Worm (Caenorhabditis elegans) whole organism, late embryonic: Measurements from ENCODE around the gene dct-17.

ENCODE experiments used
- C08G9.2 ChIP-seq: sonication (generic microtip); optimal IDR thresholded peaks from 2 replicates; lab custom pipeline; 2016; ENCODE audit warnings: mild to moderate bottlenecking, missing genetic modification characterization, moderate library complexity, missing compliant biosample characterization
- F13H6.1 ChIP-seq: sonication (generic microtip); optimal IDR thresholded peaks from 2 replicates; lab custom pipeline; 2016; ENCODE audit warnings: missing genetic modification characterization, missing compliant biosample characterization
- T23F11.4 ChIP-seq: fragments of 200-800 bp; sonication (Bioruptor generic); optimal IDR thresholded peaks from 2 replicates; lab custom pipeline; 2018; ENCODE audit warnings: mild to moderate bottlenecking, missing genetic modification characterization, missing compliant biosample characterization
- Y22D7AL.16 ChIP-seq: sonication (generic microtip); optimal IDR thresholded peaks from 2 replicates; lab custom pipeline; 2016; ENCODE audit warnings: missing genetic modification characterization, missing compliant biosample characterization
- ahr-1 ChIP-seq: sonication (generic microtip); optimal IDR thresholded peaks from 2 replicates; lab custom pipeline; 2016; ENCODE audit warnings: missing genetic modification characterization, missing compliant biosample characterization
- ceh-18 ChIP-seq: sonication (generic microtip); optimal IDR thresholded peaks from 2 replicates; lab custom pipeline; 2016; ENCODE audit warnings: missing genetic modification characterization, missing compliant biosample characterization
- ceh-19 ChIP-seq: fragments of 200-800 bp; sonication (Bioruptor generic); optimal IDR thresholded peaks from 2 replicates; lab custom pipeline; 2018; ENCODE audit warnings: mild to moderate bottlenecking, missing genetic modification characterization, missing compliant biosample characterization
- ceh-2 ChIP-seq: sonication (generic microtip); optimal IDR thresholded peaks from 2 replicates; lab custom pipeline; 2016; ENCODE audit warnings: missing genotype, missing genetic modification characterization, missing compliant biosample characterization
- ceh-22 ChIP-seq: sonication (generic microtip); optimal IDR thresholded peaks from 2 replicates; lab custom pipeline; 2017; ENCODE audit warnings: missing biosample characterization, missing genetic modification characterization
- ceh-30 ChIP-seq: fragments of 150-350 bp; optimal IDR thresholded peaks from 2 replicates; lab custom pipeline; 2014; ENCODE audit warnings: missing biosample characterization, missing genetic modification characterization
- ceh-31 ChIP-seq: sonication (generic microtip); optimal IDR thresholded peaks from 2 replicates; lab custom pipeline; 2016; ENCODE audit warnings: missing genetic modification characterization, missing compliant biosample characterization
- ceh-34 ChIP-seq: sonication (generic microtip); optimal IDR thresholded peaks from 2 replicates; lab custom pipeline; 2016; ENCODE audit warnings: mild to moderate bottlenecking, missing genetic modification characterization, missing compliant biosample characterization
- ceh-45 ChIP-seq: fragments of 200-800 bp; sonication (Bioruptor generic); IDR thresholded peaks from 2 replicates; pipeline ENCODE4 v1.3.6; 2022; ENCODE audit warnings: missing genetic modification reagents, missing genetic modification characterization, missing compliant biosample characterization
- ceh-9 ChIP-seq: sonication (generic microtip); optimal IDR thresholded peaks from 2 replicates; lab custom pipeline; 2016; ENCODE audit warnings: mild to moderate bottlenecking, missing genetic modification characterization, inconsistent platforms, missing compliant biosample characterization
- che-1 ChIP-seq: sonication (generic microtip); optimal IDR thresholded peaks from 2 replicates; lab custom pipeline; 2016; ENCODE audit warnings: mild to moderate bottlenecking, missing genetic modification characterization, missing compliant biosample characterization
- elt-2 ChIP-seq: sonication (generic microtip); optimal IDR thresholded peaks from 2 replicates; lab custom pipeline; 2016; ENCODE audit warnings: missing genetic modification reagents, missing genetic modification characterization, missing compliant biosample characterization
- elt-4 ChIP-seq: sonication (generic microtip); optimal IDR thresholded peaks from 2 replicates; lab custom pipeline; 2016; ENCODE audit warnings: missing genetic modification characterization, missing compliant biosample characterization
- fax-1 ChIP-seq: sonication (generic microtip); optimal IDR thresholded peaks from 2 replicates; lab custom pipeline; 2016; ENCODE audit warnings: missing genotype, missing genetic modification characterization, missing compliant biosample characterization
- gmeb-2 ChIP-seq: sonication (generic microtip); optimal IDR thresholded peaks from 2 replicates; lab custom pipeline; 2016; ENCODE audit warnings: missing genetic modification characterization, inconsistent platforms, missing compliant biosample characterization
- hlh-13 ChIP-seq: fragments of 200-800 bp; sonication (Bioruptor generic); optimal IDR thresholded peaks from 2 replicates; lab custom pipeline; 2018; ENCODE audit warnings: mild to moderate bottlenecking, missing genetic modification characterization, missing compliant biosample characterization
- lim-6 ChIP-seq: sonication (generic microtip); optimal IDR thresholded peaks from 2 replicates; lab custom pipeline; 2016; ENCODE audit warnings: missing genetic modification characterization, missing compliant biosample characterization
- lin-11 ChIP-seq: fragments of 200-800 bp; sonication (Bioruptor generic); optimal IDR thresholded peaks from 2 replicates; lab custom pipeline; 2018; ENCODE audit warnings: mild to moderate bottlenecking, missing genetic modification characterization, missing compliant biosample characterization
- madf-2 ChIP-seq: sonication (generic microtip); optimal IDR thresholded peaks from 2 replicates; lab custom pipeline; 2017; ENCODE audit warnings: missing genetic modification characterization, missing compliant biosample characterization
- mec-3 ChIP-seq: sonication (generic microtip); optimal IDR thresholded peaks from 2 replicates; lab custom pipeline; 2016; ENCODE audit warnings: borderline replicate concordance, missing genetic modification characterization, missing compliant biosample characterization
- nhr-232 ChIP-seq: sonication (generic microtip); optimal IDR thresholded peaks from 2 replicates; lab custom pipeline; 2016; ENCODE audit warnings: missing genetic modification characterization, missing compliant biosample characterization
- npax-4 ChIP-seq: sonication (generic microtip); optimal IDR thresholded peaks from 2 replicates; lab custom pipeline; 2016; ENCODE audit warnings: missing genetic modification characterization, missing compliant biosample characterization
- pat-9 ChIP-seq: fragments of 200-800 bp; sonication (Bioruptor generic); optimal IDR thresholded peaks from 2 replicates; lab custom pipeline; 2018; ENCODE audit warnings: mild to moderate bottlenecking, missing genetic modification characterization, moderate library complexity, missing compliant biosample characterization
- sox-2 ChIP-seq: fragments of 200-800 bp; sonication (Bioruptor generic); IDR thresholded peaks from 2 replicates; pipeline ENCODE4 v1.3.6; 2022; ENCODE audit warnings: missing genetic modification reagents, missing genetic modification characterization, missing compliant biosample characterization
- sox-4 ChIP-seq: sonication (generic microtip); optimal IDR thresholded peaks from 2 replicates; lab custom pipeline; 2017; ENCODE audit warnings: mild to moderate bottlenecking, missing genetic modification characterization, inconsistent platforms, missing compliant biosample characterization
- tbx-2 ChIP-seq: sonication (generic microtip); optimal IDR thresholded peaks from 2 replicates; lab custom pipeline; 2016; ENCODE audit warnings: missing genetic modification characterization, missing compliant biosample characterization
- ttx-3 ChIP-seq: sonication (generic microtip); optimal IDR thresholded peaks from 2 replicates; lab custom pipeline; 2016; ENCODE audit warnings: missing genetic modification reagents, missing genetic modification characterization, missing compliant biosample characterization
- unc-3 ChIP-seq, 2 experiments: fragments of 200-800 bp in 1 of 2; sonication (Bioruptor generic) in 1 of 2; sonication (generic microtip) in 1 of 2; conservative IDR thresholded peaks in 1 of 2; optimal IDR thresholded peaks in 1 of 2; 2 replicates each; pipeline versions ENCODE4 v1.3.6 to Lab custom; 2016 to 2022; ENCODE audit warnings: missing compliant biosample characterization in 2 of 2, missing genetic modification characterization in 2 of 2, missing genetic modification reagents in 1 of 2
- unc-42 ChIP-seq: sonication (generic microtip); optimal IDR thresholded peaks from 2 replicates; lab custom pipeline; 2016; ENCODE audit warnings: missing genotype, missing genetic modification characterization, missing compliant biosample characterization
- zip-5 ChIP-seq: sonication (generic microtip); optimal IDR thresholded peaks from 2 replicates; lab custom pipeline; 2016; ENCODE audit warnings: missing genetic modification characterization, missing compliant biosample characterization

The dct-17 gene

ce11 chrV:13689592-13689991, 41.0 kb downstream of the dct-17 start, which contains the start of gene T01D3.1:
Gene T01D3.1, plus strand, starts transcription at chrV:13689892.
- TF ChIP-seq ceh-34 (tag; lab: Kevin White, UChicago): no peak
- TF ChIP-seq zip-5 (tag; lab: Kevin White, UChicago): no peak
- TF ChIP-seq T23F11.4 (GFP tag; lab: Kevin White, UChicago): no peak
- no peak for TF ChIP-seq che-1 (tag; lab: Kevin White, UChicago)
- TF ChIP-seq ttx-3 (tag; lab: Kevin White, UChicago): no peak
- no peak for TF ChIP-seq sox-4
- TF ChIP-seq fax-1 (tag; lab: Kevin White, UChicago): no peak
- no peak for TF ChIP-seq ceh-2 (tag; lab: Kevin White, UChicago)
- no peak for TF ChIP-seq pat-9 (tag; lab: Kevin White, UChicago)
- TF ChIP-seq tbx-2 (tag; lab: Kevin White, UChicago): no peak
- no peak for TF ChIP-seq lim-6 (tag; lab: Kevin White, UChicago)
- TF ChIP-seq sox-2 (GFP tag; lab: Robert Waterston, UW): no peak

- TF ChIP-seq sox-4: no peak
- peak; percentile 13 for TF ChIP-seq ceh-31 (tag; lab: Kevin White, UChicago)
- no peak for TF ChIP-seq ceh-22 (tag; lab: Kevin White, UChicago)
Measured at ce11 chrV:13687504-13687903, 43.1 kb downstream of the dct-17 start.

- TF ChIP-seq ceh-2 (tag; lab: Kevin White, UChicago): no peak
- peak; percentile 64 for TF ChIP-seq unc-42 (tag; lab: Kevin White, UChicago)
- TF ChIP-seq hlh-13 (GFP tag; lab: Kevin White, UChicago): no peak
- no peak for TF ChIP-seq T23F11.4 (GFP tag; lab: Kevin White, UChicago)
- no peak for TF ChIP-seq sox-2 (GFP tag; lab: Robert Waterston, UW)
- no peak for TF ChIP-seq Y22D7AL.16 (tag; lab: Kevin White, UChicago)
- TF ChIP-seq zip-5 (tag; lab: Kevin White, UChicago): no peak
- no peak for TF ChIP-seq che-1 (tag; lab: Kevin White, UChicago)
Measured at ce11 chrV:13686513-13686912, 44.1 kb downstream of the dct-17 start.

ce11 chrV:13681445-13681844, 49.1 kb downstream of the dct-17 start:
- peak; percentile 89 for TF ChIP-seq unc-42 (tag; lab: Kevin White, UChicago)
- no peak for TF ChIP-seq zip-5 (tag; lab: Kevin White, UChicago)

- TF ChIP-seq ceh-18 (no peak), ceh-45 (no peak), elt-4 (tag; lab: Kevin White, UChicago) (no peak), npax-4 (no peak), madf-2 (tag; lab: Kevin White, UChicago) (no peak), ttx-3 (tag; lab: Kevin White, UChicago) (no peak), gmeb-2 (tag; lab: Kevin White, UChicago) (no peak), elt-2 (tag; lab: Kevin White, UChicago) (no peak), lin-11 (no peak), F13H6.1 (tag; lab: Kevin White, UChicago) (no peak), C08G9.2 (tag; lab: Kevin White, UChicago) (no peak), unc-3 (GFP tag; conservative IDR thresholded peaks at IDR 0.05; lab: Robert Waterston, UW) (no peak), unc-3 (tag; optimal IDR thresholded peaks at IDR 0.05; lab: Kevin White, UChicago) (no peak), ceh-30 (tag; lab: Kevin White, UChicago) (no peak), mec-3 (tag; lab: Kevin White, UChicago) (no peak), nhr-232 (no peak), ceh-19 (GFP tag; lab: Kevin White, UChicago) (no peak), T23F11.4 (GFP tag; lab: Kevin White, UChicago) (no peak), ahr-1 (no peak), sox-4 (no peak), ceh-9 (tag; lab: Kevin White, UChicago) (no peak)
Measured at ce11 chrV:13679859-13680258, 50.7 kb downstream of the dct-17 start.
